Fruit fly (Drosophila melanogaster) whole organism, embryonic: ENCODE data around the gene CG46310.

Experiments
- Abd-B ChIP-seq: fragments of 200-800 bp; sonication (Bioruptor generic); optimal IDR thresholded peaks from 2 replicates; lab custom pipeline; 2018; ENCODE audit warnings: missing biosample characterization, mild to moderate bottlenecking, missing genetic modification characterization, moderate library complexity
- CG10431 ChIP-seq: fragments of 200-800 bp; sonication (Bioruptor generic); optimal IDR thresholded peaks from 3 replicates; lab custom pipeline; 2018; ENCODE audit warnings: missing biosample characterization, mild to moderate bottlenecking, missing genetic modification characterization
- CG10979 ChIP-seq: fragments of 200-800 bp; sonication (Bioruptor generic); optimal IDR thresholded peaks from 2 replicates; lab custom pipeline; 2018; ENCODE audit warnings: missing biosample characterization, mild to moderate bottlenecking, missing genetic modification characterization, moderate library complexity
- CG11247 ChIP-seq: fragments of 200-800 bp; sonication (Bioruptor generic); IDR thresholded peaks from 2 replicates; pipeline ENCODE4 v1.3.6; 2022; ENCODE audit warnings: missing biosample characterization, missing genetic modification characterization
- CG12299 ChIP-seq: fragments of 200-800 bp; sonication (Bioruptor generic); optimal IDR thresholded peaks from 2 replicates; lab custom pipeline; 2018; ENCODE audit warnings: missing biosample characterization, mild to moderate bottlenecking, missing genetic modification characterization
- CG13123 ChIP-seq: fragments of 200-800 bp; sonication (Bioruptor generic); optimal IDR thresholded peaks from 2 replicates; lab custom pipeline; 2016; ENCODE audit warnings: missing biosample characterization, missing genetic modification characterization
- CG13296 ChIP-seq: fragments of 200-800 bp; sonication (Bioruptor generic); optimal IDR thresholded peaks from 3 replicates; lab custom pipeline; 2018; ENCODE audit warnings: missing biosample characterization, mild to moderate bottlenecking, missing genetic modification characterization
- CG13624 ChIP-seq: fragments of 200-800 bp; sonication (Bioruptor generic); optimal IDR thresholded peaks from 2 replicates; lab custom pipeline; 2016; ENCODE audit warnings: missing biosample characterization, missing genetic modification characterization
- CG17361 ChIP-seq: fragments of 200-800 bp; sonication (Bioruptor generic); IDR thresholded peaks from 3 replicates; pipeline ENCODE4 v1.3.6; 2022; ENCODE audit warnings: missing biosample characterization, missing genetic modification characterization
- CG18476 ChIP-seq: fragments of 200-800 bp; sonication (Bioruptor generic); optimal IDR thresholded peaks from 2 replicates; lab custom pipeline; 2016; ENCODE audit warnings: missing biosample characterization, mild to moderate bottlenecking, missing genetic modification characterization
- CG18619 ChIP-seq: fragments of 200-800 bp; sonication (Bioruptor generic); optimal IDR thresholded peaks from 3 replicates; lab custom pipeline; 2017; ENCODE audit warnings: missing biosample characterization, mild to moderate bottlenecking, missing genetic modification characterization
- CG2199 ChIP-seq: fragments of 200-800 bp; sonication (Bioruptor generic); IDR thresholded peaks from 3 replicates; pipeline ENCODE4 v1.3.6; 2022; ENCODE audit warnings: missing biosample characterization, missing genetic modification characterization
- CG2202 ChIP-seq: fragments of 200-800 bp; sonication (Bioruptor generic); optimal IDR thresholded peaks from 2 replicates; lab custom pipeline; 2018; ENCODE audit warnings: missing biosample characterization, mild to moderate bottlenecking, missing genetic modification characterization
- CG3847 ChIP-seq: fragments of 200-800 bp; sonication (Bioruptor generic); IDR thresholded peaks from 2 replicates; pipeline ENCODE4 v1.3.6; 2022; ENCODE audit warnings: missing biosample characterization, missing genetic modification characterization
- CG6175 ChIP-seq: fragments of 200-800 bp; sonication (Bioruptor generic); IDR thresholded peaks from 3 replicates; pipeline ENCODE4 v1.3.6; 2022; ENCODE audit warnings: missing biosample characterization, missing genetic modification characterization
- CG6254 ChIP-seq: fragments of 200-800 bp; sonication (Bioruptor generic); optimal IDR thresholded peaks from 3 replicates; lab custom pipeline; 2017; ENCODE audit warnings: mild to moderate bottlenecking, missing biosample characterization, missing genetic modification reagents, missing genetic modification characterization
- Dfd ChIP-seq, 2 experiments: fragments of >200 bp; optimal IDR thresholded peaks; 2 replicates each; lab custom pipeline; 2017; ENCODE audit warnings: missing biosample characterization in 2 of 2, missing genetic modification characterization in 2 of 2
- Dll ChIP-seq: fragments of 200-800 bp; sonication (Bioruptor generic); IDR thresholded peaks from 4 replicates; pipeline ENCODE4 v1.3.6; 2022; ENCODE audit warnings: missing biosample characterization, missing genetic modification characterization; ENCODE audit not compliant: partially characterized antibody
- Dp ChIP-seq: fragments of 200-800 bp; sonication (Bioruptor generic); optimal IDR thresholded peaks from 2 replicates; lab custom pipeline; 2018; ENCODE audit warnings: missing biosample characterization, mild to moderate bottlenecking, missing genetic modification characterization, moderate library complexity
- Drgx ChIP-seq: fragments of 200-800 bp; sonication (Bioruptor generic); IDR thresholded peaks from 2 replicates; pipeline ENCODE4 v1.3.6; 2022; ENCODE audit warnings: missing biosample characterization, missing genetic modification characterization
- Elba2 ChIP-seq: fragments of 200-800 bp; sonication (Bioruptor generic); optimal IDR thresholded peaks from 3 replicates; lab custom pipeline; 2016; ENCODE audit warnings: missing biosample characterization, missing genetic modification characterization
- HmgZ ChIP-seq: fragments of 200-800 bp; sonication (Bioruptor generic); optimal IDR thresholded peaks from 2 replicates; lab custom pipeline; 2018; ENCODE audit warnings: missing biosample characterization, mild to moderate bottlenecking, missing genetic modification characterization
- Hr39 ChIP-seq: fragments of >200 bp; optimal IDR thresholded peaks from 2 replicates; lab custom pipeline; 2017
- Hr78 ChIP-seq, 2 experiments: fragments of 200-800 bp in 1 of 2; fragments of >200 bp in 1 of 2; sonication (Bioruptor generic) in 1 of 2; optimal IDR thresholded peaks; 2 replicates each; lab custom pipeline; 2017 to 2019; ENCODE audit warnings: missing biosample characterization in 2 of 2, missing genetic modification characterization in 2 of 2, mild to moderate bottlenecking in 1 of 2, moderate library complexity in 1 of 2
- NK7.1 ChIP-seq: fragments of 200-800 bp; sonication (Bioruptor generic); optimal IDR thresholded peaks from 3 replicates; lab custom pipeline; 2016; ENCODE audit warnings: missing biosample characterization, missing genetic modification characterization
- Nf-YB ChIP-seq: fragments of 200-800 bp; sonication (Bioruptor generic); optimal IDR thresholded peaks from 3 replicates; lab custom pipeline; 2019; ENCODE audit warnings: missing biosample characterization, mild to moderate bottlenecking, missing genetic modification characterization, moderate library complexity
- Pdp1 ChIP-seq, 2 experiments: fragments of 200-800 bp; sonication (Bioruptor generic); optimal IDR thresholded peaks; 3 replicates each; lab custom pipeline; 2016; ENCODE audit warnings: missing biosample characterization in 2 of 2, missing genetic modification characterization in 2 of 2, mild to moderate bottlenecking in 1 of 2, moderate library complexity in 1 of 2
- Ssrp ChIP-seq: fragments of 200-800 bp; sonication (Bioruptor generic); optimal IDR thresholded peaks from 2 replicates; lab custom pipeline; 2018; ENCODE audit warnings: missing biosample characterization, mild to moderate bottlenecking, missing genetic modification characterization, moderate library complexity
- ab ChIP-seq: fragments of 200-800 bp; sonication (Bioruptor generic); optimal IDR thresholded peaks from 2 replicates; lab custom pipeline; 2016; ENCODE audit warnings: missing biosample characterization, missing genetic modification characterization
- abd-A ChIP-seq: fragments of 200-800 bp; sonication (Bioruptor generic); optimal IDR thresholded peaks from 3 replicates; lab custom pipeline; 2019; ENCODE audit warnings: missing biosample characterization, mild to moderate bottlenecking, missing genetic modification characterization, moderate library complexity
- al ChIP-seq: fragments of 200-800 bp; sonication (Bioruptor generic); IDR thresholded peaks from 2 replicates; pipeline ENCODE4 v1.3.6; 2022; ENCODE audit warnings: missing biosample characterization, missing genetic modification characterization
- ara ChIP-seq: fragments of 200-800 bp; sonication (Bioruptor generic); IDR thresholded peaks from 2 replicates; pipeline ENCODE4 v1.3.6; 2022; ENCODE audit warnings: missing biosample characterization, missing genetic modification characterization
- az2 ChIP-seq: fragments of 200-800 bp; sonication (Bioruptor generic); optimal IDR thresholded peaks from 3 replicates; lab custom pipeline; 2016; ENCODE audit warnings: missing biosample characterization, missing genetic modification characterization
- bab2 ChIP-seq: fragments of 200-800 bp; sonication (Bioruptor generic); optimal IDR thresholded peaks from 2 replicates; lab custom pipeline; 2016; ENCODE audit warnings: missing biosample characterization, missing genetic modification characterization
- ftz-f1 ChIP-seq: fragments of 200-800 bp; sonication (Bioruptor generic); optimal IDR thresholded peaks from 2 replicates; lab custom pipeline; 2016; ENCODE audit warnings: missing biosample characterization, missing genetic modification characterization
- her ChIP-seq: fragments of 200-800 bp; sonication (Bioruptor generic); optimal IDR thresholded peaks from 2 replicates; lab custom pipeline; 2016; ENCODE audit warnings: missing biosample characterization, missing genetic modification characterization
- inv ChIP-seq: fragments of 200-800 bp; sonication (Bioruptor generic); IDR thresholded peaks from 2 replicates; pipeline ENCODE4 v1.3.6; 2022; ENCODE audit warnings: missing biosample characterization, missing genetic modification characterization; ENCODE audit not compliant: partially characterized antibody
- knrl ChIP-seq: fragments of 200-800 bp; sonication (Bioruptor generic); IDR thresholded peaks from 3 replicates; pipeline ENCODE4 v1.3.6; 2022; ENCODE audit warnings: missing biosample characterization, missing genetic modification characterization; ENCODE audit not compliant: partially characterized antibody
- nerfin-1 ChIP-seq: fragments of 200-800 bp; sonication (Bioruptor generic); optimal IDR thresholded peaks from 3 replicates; lab custom pipeline; 2019; ENCODE audit warnings: missing biosample characterization, mild to moderate bottlenecking, missing genetic modification characterization, moderate library complexity
- odd ChIP-seq: fragments of 200-800 bp; sonication (Bioruptor generic); optimal IDR thresholded peaks from 2 replicates; lab custom pipeline; 2017; ENCODE audit warnings: missing biosample characterization, mild to moderate bottlenecking, missing genetic modification characterization
- org-1 ChIP-seq: fragments of 200-800 bp; sonication (Bioruptor generic); optimal IDR thresholded peaks from 2 replicates; lab custom pipeline; 2017; ENCODE audit warnings: missing biosample characterization, missing genetic modification characterization
- peb ChIP-seq: fragments of 200-800 bp; sonication (Bioruptor generic); IDR thresholded peaks from 2 replicates; pipeline ENCODE4 v1.3.6; 2022; ENCODE audit warnings: missing biosample characterization, missing genetic modification characterization
- pita ChIP-seq: fragments of 200-800 bp; sonication (Bioruptor generic); optimal IDR thresholded peaks from 2 replicates; lab custom pipeline; 2017; ENCODE audit warnings: missing biosample characterization, mild to moderate bottlenecking, missing genetic modification characterization
- ro ChIP-seq: fragments of 200-800 bp; sonication (Bioruptor generic); IDR thresholded peaks from 2 replicates; pipeline ENCODE4 v1.3.6; 2022; ENCODE audit warnings: missing biosample characterization, missing genetic modification characterization
- sd ChIP-seq: fragments of 200-800 bp; sonication (Bioruptor generic); optimal IDR thresholded peaks from 3 replicates; lab custom pipeline; 2018; ENCODE audit warnings: missing biosample characterization, mild to moderate bottlenecking, missing genetic modification characterization, moderate library complexity
- sr ChIP-seq: fragments of 200-800 bp; sonication (Bioruptor generic); IDR thresholded peaks from 3 replicates; pipeline ENCODE4 v1.3.6; 2022; ENCODE audit warnings: missing biosample characterization, missing genetic modification characterization
- tin ChIP-seq: fragments of 200-800 bp; sonication (Bioruptor generic); optimal IDR thresholded peaks from 3 replicates; lab custom pipeline; 2016; ENCODE audit warnings: missing biosample characterization, missing genetic modification characterization
- vnd ChIP-seq: fragments of 200-800 bp; sonication (Bioruptor generic); IDR thresholded peaks from 3 replicates; pipeline ENCODE4 v1.3.6; 2022; ENCODE audit warnings: missing biosample characterization, missing genetic modification characterization; ENCODE audit not compliant: partially characterized antibody
- zen2 ChIP-seq: fragments of 200-800 bp; sonication (Bioruptor generic); IDR thresholded peaks from 3 replicates; pipeline ENCODE4 v1.3.6; 2022; ENCODE audit warnings: missing biosample characterization, missing genetic modification characterization; ENCODE audit not compliant: partially characterized antibody
- zf30C ChIP-seq: fragments of 200-800 bp; sonication (Bioruptor generic); optimal IDR thresholded peaks from 3 replicates; lab custom pipeline; 2018; ENCODE audit warnings: missing biosample characterization, mild to moderate bottlenecking, missing genetic modification characterization

CG46310 gene

DNA sequence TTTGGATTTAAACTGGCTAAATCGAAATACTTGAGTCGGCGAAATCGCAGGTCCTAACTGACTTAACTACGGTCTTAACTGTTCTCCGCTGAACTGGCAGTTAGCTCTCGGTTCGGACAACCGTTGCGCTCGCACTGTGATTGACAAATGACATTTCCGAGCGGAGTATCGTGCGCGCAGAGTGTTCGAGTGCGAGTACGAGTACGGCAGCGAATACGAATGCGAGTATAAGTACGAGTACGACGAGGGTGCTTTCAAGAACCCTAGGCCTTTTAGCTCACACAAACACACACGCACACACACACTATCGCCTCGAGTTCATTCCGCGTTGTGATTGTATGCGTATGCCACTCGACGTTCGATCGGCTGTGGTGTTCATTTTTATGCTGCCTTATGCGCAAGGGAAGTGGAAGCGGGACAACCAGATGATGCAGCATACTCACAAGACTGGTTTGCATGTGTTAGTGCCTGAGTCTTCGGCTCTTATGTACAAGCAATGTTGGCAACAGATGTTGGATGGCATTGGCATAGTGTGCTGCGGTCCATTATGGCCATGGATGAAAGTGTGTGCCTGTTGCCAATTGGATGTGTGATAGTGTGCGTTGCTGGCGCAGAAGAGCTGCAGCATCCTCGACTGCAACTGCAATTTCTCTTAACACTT lies 31.9 kb upstream of the CG46310 start, which contains the start of gene hh (continued):
- TF ChIP-seq Dp (GFP tag; lab: Kevin White, UChicago) (no peak), Elba2 (GFP tag; lab: Kevin White, UChicago) (peak; percentile 83), abd-A (tag; lab: Kevin White, UChicago) (peak; percentile 44), ftz-f1 (GFP tag; lab: Kevin White, UChicago) (no peak), CG3847 (GFP tag; lab: Robert Waterston, UW) (no peak), peb (GFP tag; lab: Robert Waterston, UW) (no peak), Abd-B (GFP tag; lab: Kevin White, UChicago) (no peak), CG2202 (tag; lab: Kevin White, UChicago) (no peak), tin (GFP tag; lab: Kevin White, UChicago) (no peak), pita (GFP tag; lab: Kevin White, UChicago) (no peak), bab2 (no peak), CG2199 (GFP tag; lab: Robert Waterston, UW) (no peak; the same call in 2 of the 3 replicates), ro (GFP tag; lab: Robert Waterston, UW) (no peak), CG13296 (no peak), Nf-YB (GFP tag; lab: Kevin White, UChicago) (peak; percentile 95), Dll (GFP tag; lab: Robert Waterston, UW) (no peak), zf30C (GFP tag; lab: Kevin White, UChicago) (no peak), Hr39 (no peak), CG10979 (tag; lab: Kevin White, UChicago) (no peak), ab (GFP tag; lab: Kevin White, UChicago) (no peak), zen2 (GFP tag; lab: Robert Waterston, UW) (no peak), CG18476 (GFP tag; lab: Kevin White, UChicago) (no peak), ara (GFP tag; lab: Robert Waterston, UW) (0 out of 2 replicates have a peak, but pooled peaks have one; percentile 27), inv (GFP tag; lab: Robert Waterston, UW) (no peak), CG10431 (GFP tag; lab: Kevin White, UChicago) (no peak), sr (GFP tag; lab: Robert Waterston, UW) (no peak), vnd (GFP tag; lab: Robert Waterston, UW) (peak; percentile 50; the same call in 2 of the 3 replicates), CG18619 (GFP tag; lab: Kevin White, UChicago) (no peak), NK7.1 (no peak), Dfd (GFP tag; optimal IDR thresholded peaks at IDR 0.05; lab: Kevin White, UChicago) (peak in 1 of 2 experiments; percentile 66), CG6175 (GFP tag; lab: Robert Waterston, UW) (peak; percentile 33; the same call in 1 of the 3 replicates), CG6254 (GFP tag; lab: Kevin White, UChicago) (no peak), Hr78 (GFP tag; optimal IDR thresholded peaks at IDR 0.05; lab: Kevin White, UChicago) (no peak), az2 (GFP tag; lab: Kevin White, UChicago) (no peak), al (GFP tag; lab: Robert Waterston, UW) (no peak), nerfin-1 (tag; lab: Kevin White, UChicago) (no peak), Ssrp (tag; lab: Kevin White, UChicago) (no peak), HmgZ (tag; lab: Kevin White, UChicago) (peak; percentile 39), odd (GFP tag; lab: Kevin White, UChicago) (no peak), CG17361 (GFP tag; lab: Robert Waterston, UW) (no peak), her (GFP tag; lab: Kevin White, UChicago) (no peak), CG11247 (GFP tag; lab: Robert Waterston, UW) (no peak), sd (tag; lab: Kevin White, UChicago) (peak; percentile 40), org-1 (GFP tag; lab: Kevin White, UChicago) (no peak), CG12299 (no peak), Pdp1 (GFP tag; optimal IDR thresholded peaks at IDR 0.05; lab: Kevin White, UChicago) (no peak), CG13123 (GFP tag; lab: Kevin White, UChicago) (no peak), knrl (GFP tag; lab: Robert Waterston, UW) (peak; percentile 35; the same call in 1 of the 3 replicates), Drgx (GFP tag; lab: Robert Waterston, UW) (no peak), CG13624 (GFP tag; lab: Kevin White, UChicago) (no peak)
